Fruit fly (Drosophila melanogaster): ENCODE data around the gene CG10516.

CG10516 gene

dm6 chr3L:15988039-15988546 lies 20.1 kb downstream of the CG10516 start, which contains the start of gene Hip14 (continued):
- no peak for TF ChIP-seq amos (GFP tag; IDR thresholded peaks at IDR 0.05; ENCODE audit: partially characterized antibody)
- 0 out of 2 replicates have a peak, but pooled peaks have one; percentile 17 for TF ChIP-seq klu (GFP tag; IDR thresholded peaks at IDR 0.05)
- no peak for TF ChIP-seq CG2875 (GFP tag; optimal IDR thresholded peaks at IDR 0.05)
- TF ChIP-seq ci (GFP tag; IDR thresholded peaks at IDR 0.05) = peak; percentile 62; the same call in 2 of the 3 replicates
- peak in 1 of 2 experiments; percentile 49 for TF ChIP-seq Pdp1 (GFP tag; optimal IDR thresholded peaks at IDR 0.05)
- 0 out of 2 replicates have a peak, but pooled peaks have one; percentile 13 for TF ChIP-seq CG32767 (GFP tag; IDR thresholded peaks at IDR 0.05)
- 0 out of 4 replicates have a peak, but pooled peaks have one; percentile 17 for TF ChIP-seq Dll (GFP tag; IDR thresholded peaks at IDR 0.05; ENCODE audit: partially characterized antibody)
- no peak for TF ChIP-seq sim (GFP tag; IDR thresholded peaks at IDR 0.05)
- TF ChIP-seq Mad (GFP tag; optimal IDR thresholded peaks at IDR 0.05) = no peak
- TF ChIP-seq CrebB (tag; optimal IDR thresholded peaks at IDR 0.05) = peak; percentile 10
- no peak for TF ChIP-seq h (optimal IDR thresholded peaks at IDR 0.05)
- peak; percentile 54 for TF ChIP-seq stwl (tag; optimal IDR thresholded peaks at IDR 0.05)
- no peak for TF ChIP-seq abd-A (tag; optimal IDR thresholded peaks at IDR 0.05)
- peak; percentile 94 for TF ChIP-seq CG10267 (tag; optimal IDR thresholded peaks at IDR 0.05)
- TF ChIP-seq dysf (GFP tag; IDR thresholded peaks at IDR 0.05) = no peak
- peak; percentile 58 for TF ChIP-seq CG8478 (optimal IDR thresholded peaks at IDR 0.05)
- TF ChIP-seq CG2120 (GFP tag; optimal IDR thresholded peaks at IDR 0.05) = peak; percentile 7
- TF ChIP-seq lola (GFP tag; optimal IDR thresholded peaks at IDR 0.05) = peak in 1 of 3 experiments; percentile 25
- TF ChIP-seq kah (GFP tag; optimal IDR thresholded peaks at IDR 0.05) = no peak
- peak; percentile 16 for TF ChIP-seq CG13775 (GFP tag; optimal IDR thresholded peaks at IDR 0.05)
- no peak for TF ChIP-seq ATbp (GFP tag; optimal IDR thresholded peaks at IDR 0.05)
- no peak for TF ChIP-seq cwo (GFP tag; optimal IDR thresholded peaks at IDR 0.05)
- peak; percentile 86 for TF ChIP-seq CG3995 (GFP tag; optimal IDR thresholded peaks at IDR 0.05)
- TF ChIP-seq CG3163 (GFP tag; optimal IDR thresholded peaks at IDR 0.05) = no peak
- TF ChIP-seq CG16779 (GFP tag; IDR thresholded peaks at IDR 0.05) = no peak
- peak; percentile 52 for TF ChIP-seq CG12391 (tag; optimal IDR thresholded peaks at IDR 0.05)
- no peak for TF ChIP-seq CG11093 (GFP tag; IDR thresholded peaks at IDR 0.05)
- TF ChIP-seq CG12236 (GFP tag; optimal IDR thresholded peaks at IDR 0.05) = no peak
- TF ChIP-seq Elba2 (GFP tag; optimal IDR thresholded peaks at IDR 0.05) = peak; percentile 7
- TF ChIP-seq Adf1 (GFP tag; IDR thresholded peaks at IDR 0.05) = peak; percentile 16; the same call in 1 of the 2 replicates
- TF ChIP-seq sug (tag; optimal IDR thresholded peaks at IDR 0.05) = peak; percentile 16
- no peak for TF ChIP-seq Oli (tag; optimal IDR thresholded peaks at IDR 0.05)
- TF ChIP-seq CG13296 (GFP tag; optimal IDR thresholded peaks at IDR 0.05) = peak; percentile 22
- peak in 1 of 3 experiments; percentile 62 for TF ChIP-seq Stat92E (GFP tag; optimal IDR thresholded peaks at IDR 0.05)
- TF ChIP-seq Sin3A (optimal IDR thresholded peaks at IDR 0.05) = peak; percentile 50
- no peak for TF ChIP-seq ash1 (GFP tag; optimal IDR thresholded peaks at IDR 0.05)
- TF ChIP-seq CG17328 (GFP tag; IDR thresholded peaks at IDR 0.05) = 0 out of 2 replicates have a peak, but pooled peaks have one; percentile 8
- TF ChIP-seq Ets97D (GFP tag; optimal IDR thresholded peaks at IDR 0.05) = peak; percentile 46
- no peak for TF ChIP-seq C15 (GFP tag; IDR thresholded peaks at IDR 0.05)
- TF ChIP-seq CG7928 (GFP tag; optimal IDR thresholded peaks at IDR 0.05) = no peak
- TF ChIP-seq CG13287 (GFP tag; IDR thresholded peaks at IDR 0.05; ENCODE audit: partially characterized antibody) = peak; percentile 40; the same call in 1 of the 2 replicates
- TF ChIP-seq pita (GFP tag; optimal IDR thresholded peaks at IDR 0.05) = no peak
- 0 out of 2 replicates have a peak, but pooled peaks have one; percentile 20 for TF ChIP-seq ara (GFP tag; IDR thresholded peaks at IDR 0.05)
- no peak for TF ChIP-seq zen (tag; optimal IDR thresholded peaks at IDR 0.05)
- peak; percentile 52 for TF ChIP-seq pzg (GFP tag; optimal IDR thresholded peaks at IDR 0.05)
- TF ChIP-seq maf-S (GFP tag; optimal IDR thresholded peaks at IDR 0.05) = no peak
- TF ChIP-seq lbe (GFP tag; optimal IDR thresholded peaks at IDR 0.05) = peak; percentile 10
- peak; percentile 68 for TF ChIP-seq slbo (GFP tag; IDR thresholded peaks at IDR 0.05)
- no peak for TF ChIP-seq btn (GFP tag; optimal IDR thresholded peaks at IDR 0.05)
- TF ChIP-seq sens (GFP tag) = peak; percentile 86

All from whole organism, embryonic.